Fruit fly (Drosophila melanogaster) ovary, adult (tissue): ENCODE data around the gene CG14823.

Source experiments
- CG17801 ChIP-seq: fragments of 200-800 bp; optimal IDR thresholded peaks from 2 replicates; lab custom pipeline; 2019; ENCODE audit warnings: missing biosample characterization, mild to moderate bottlenecking, missing genetic modification characterization, moderate library complexity; ENCODE audit not compliant: partially characterized antibody

The CG14823 gene

dm6 chr3L:7066014-7066413 is at the start of gene CG14823:
CG14823 (plus strand) TSS chr3L:7066314.
- TF ChIP-seq CG17801 = no peak

dm6 chr3L:7026694-7027093 is 39.4 kb upstream of the CG14823 start, which contains the start of gene CG17744:
CG17744 (minus strand) TSS chr3L:7026794.
- no peak for TF ChIP-seq CG17801

- no peak for TF ChIP-seq CG17801
These were observed 31.1 kb upstream of the CG14823 start for dm6 chr3L:7035037-7035436.

dm6 chr3L:7037843-7038242 is 28.3 kb upstream of the CG14823 start:
- no peak for TF ChIP-seq CG17801

- no peak for TF ChIP-seq CG17801
These were observed 7.6 kb upstream of the CG14823 start for dm6 chr3L:7058401-7058999.

dm6 chr3L:7069099-7069498 is 3.0 kb downstream of the CG14823 start, which contains the start of gene CG32391:
CG32391 (minus strand) TSS chr3L:7069199.
- no peak for TF ChIP-seq CG17801

- no peak for TF ChIP-seq CG17801
These were observed 9.0 kb downstream of the CG14823 start, which contains the start of gene CG34030 for dm6 chr3L:7075147-7075546. CG34030 (minus strand) TSS chr3L:7075247.

dm6 chr3L:7077258-7077657 is 11.1 kb downstream of the CG14823 start, which contains the start of gene CG8641:
CG8641 (minus strand) TSS chr3L:7077462.
- TF ChIP-seq CG17801 = no peak

- no peak for TF ChIP-seq CG17801
These were observed 16.1 kb downstream of the CG14823 start for dm6 chr3L:7082168-7082567.

dm6 chr3L:7086093-7086492 is 20.0 kb downstream of the CG14823 start:
- no peak for TF ChIP-seq CG17801

- no peak for TF ChIP-seq CG17801
These were observed 20.5 kb downstream of the CG14823 start, which contains the start of gene Cpr65Ea for dm6 chr3L:7086558-7087059. Cpr65Ea (minus strand) TSS chr3L:7086608.

dm6 chr3L:7087347-7087746 is 21.2 kb downstream of the CG14823 start:
- TF ChIP-seq CG17801 = no peak

- TF ChIP-seq CG17801 = no peak
These were observed 22.6 kb downstream of the CG14823 start, which contains the start of gene Cpr65Eb for dm6 chr3L:7088687-7089086. Cpr65Eb (minus strand) TSS chr3L:7088787.

- no peak for TF ChIP-seq CG17801
These were observed 24.6 kb downstream of the CG14823 start for dm6 chr3L:7090764-7091163.

- no peak for TF ChIP-seq CG17801
These were observed 25.3 kb downstream of the CG14823 start for dm6 chr3L:7091331-7091904.

- TF ChIP-seq CG17801 = no peak
These were observed 26.8 kb downstream of the CG14823 start, which contains the start of gene Cpr65Ec for dm6 chr3L:7092904-7093303. Cpr65Ec (plus strand) TSS chr3L:7093204.

dm6 chr3L:7094020-7094419 is 27.9 kb downstream of the CG14823 start:
- no peak for TF ChIP-seq CG17801

dm6 chr3L:7094548-7095072 is 28.5 kb downstream of the CG14823 start, which contains the start of gene form3:
form3 (plus strand) TSS chr3L:7094818.
- TF ChIP-seq CG17801 = no peak
